Fruit fly (Drosophila melanogaster) whole organism, embryonic: ENCODE results near the gene CG10702.
A peak's percentile ranks its signal among the peaks of the same experiment; 100 is the strongest.

Experiments
- B-H1 ChIP-seq: fragments of 200-800 bp; sonication (Bioruptor generic); IDR thresholded peaks from 3 replicates; pipeline ENCODE4 v1.3.6; 2022; ENCODE audit warnings: missing biosample characterization, missing genetic modification characterization
- CG10565 ChIP-seq: fragments of 200-800 bp; sonication (Bioruptor generic); optimal IDR thresholded peaks from 3 replicates; lab custom pipeline; 2016; ENCODE audit warnings: missing biosample characterization, mild to moderate bottlenecking, missing genetic modification characterization
- CG11695 ChIP-seq: fragments of 200-800 bp; sonication (Bioruptor generic); IDR thresholded peaks from 3 replicates; pipeline ENCODE4 v1.3.6; 2022; ENCODE audit warnings: missing biosample characterization, missing genetic modification characterization
- CG1233 ChIP-seq: fragments of 200-800 bp; sonication (Bioruptor generic); optimal IDR thresholded peaks from 4 replicates; lab custom pipeline; 2018; ENCODE audit warnings: missing biosample characterization, mild to moderate bottlenecking, missing genetic modification characterization
- CG12391 ChIP-seq: fragments of 200-800 bp; sonication (Bioruptor generic); optimal IDR thresholded peaks from 3 replicates; lab custom pipeline; 2018; ENCODE audit warnings: missing biosample characterization, mild to moderate bottlenecking, missing genetic modification characterization, moderate library complexity
- CG12659 ChIP-seq: fragments of 200-800 bp; sonication (Bioruptor generic); optimal IDR thresholded peaks from 3 replicates; lab custom pipeline; 2017; ENCODE audit warnings: mild to moderate bottlenecking, missing biosample characterization, missing genetic modification reagents, missing genetic modification characterization
- CG12769 ChIP-seq: fragments of 200-800 bp; sonication (Bioruptor generic); optimal IDR thresholded peaks from 2 replicates; lab custom pipeline; 2019; ENCODE audit warnings: missing biosample characterization, mild to moderate bottlenecking, missing genetic modification characterization, moderate library complexity
- CG14050 ChIP-seq: fragments of 200-800 bp; sonication (Bioruptor generic); IDR thresholded peaks from 3 replicates; pipeline ENCODE4 v1.3.6; 2022; ENCODE audit warnings: missing biosample characterization, missing genetic modification characterization
- CG14667 ChIP-seq: fragments of 200-800 bp; sonication (Bioruptor generic); IDR thresholded peaks from 2 replicates; pipeline ENCODE4 v1.3.6; 2022; ENCODE audit warnings: missing biosample characterization, missing genetic modification characterization
- CG14965 ChIP-seq: fragments of 200-800 bp; sonication (Bioruptor generic); optimal IDR thresholded peaks from 2 replicates; lab custom pipeline; 2016; ENCODE audit warnings: missing biosample characterization, missing genetic modification characterization, borderline replicate concordance
- CG17385 ChIP-seq: fragments of 200-800 bp; sonication (Bioruptor generic); optimal IDR thresholded peaks from 3 replicates; lab custom pipeline; 2018; ENCODE audit warnings: missing biosample characterization, mild to moderate bottlenecking, missing genetic modification characterization
- CG18476 ChIP-seq: fragments of 200-800 bp; sonication (Bioruptor generic); optimal IDR thresholded peaks from 2 replicates; lab custom pipeline; 2016; ENCODE audit warnings: missing biosample characterization, mild to moderate bottlenecking, missing genetic modification characterization
- CG31388 ChIP-seq: fragments of 200-800 bp; sonication (Bioruptor generic); optimal IDR thresholded peaks from 2 replicates; lab custom pipeline; 2016; ENCODE audit warnings: missing biosample characterization, missing genetic modification characterization
- CG3838 ChIP-seq: fragments of 200-800 bp; sonication (Bioruptor generic); optimal IDR thresholded peaks from 3 replicates; lab custom pipeline; 2016; ENCODE audit warnings: missing biosample characterization, missing genetic modification characterization
- CG5953 ChIP-seq: fragments of 200-800 bp; sonication (Bioruptor generic); IDR thresholded peaks from 2 replicates; pipeline ENCODE4 v1.3.6; 2022; ENCODE audit warnings: missing biosample characterization, missing genetic modification characterization
- CG6654 ChIP-seq: fragments of 200-800 bp; sonication (Bioruptor generic); optimal IDR thresholded peaks from 2 replicates; lab custom pipeline; 2017; ENCODE audit warnings: missing biosample characterization, mild to moderate bottlenecking, missing genetic modification characterization
- CG7372 ChIP-seq: fragments of 200-800 bp; sonication (Bioruptor generic); IDR thresholded peaks from 2 replicates; pipeline ENCODE4 v1.3.6; 2022; ENCODE audit warnings: missing biosample characterization, missing genetic modification characterization
- CG8924 ChIP-seq: fragments of 200-800 bp; optimal IDR thresholded peaks from 3 replicates; lab custom pipeline; 2019; ENCODE audit warnings: missing biosample characterization, mild to moderate bottlenecking, missing genetic modification characterization, moderate library complexity
- CG9727 ChIP-seq: fragments of 200-800 bp; sonication (Bioruptor generic); optimal IDR thresholded peaks from 3 replicates; lab custom pipeline; 2017; ENCODE audit warnings: missing biosample characterization, mild to moderate bottlenecking, missing genetic modification characterization
- Drgx ChIP-seq: fragments of 200-800 bp; sonication (Bioruptor generic); IDR thresholded peaks from 2 replicates; pipeline ENCODE4 v1.3.6; 2022; ENCODE audit warnings: missing biosample characterization, missing genetic modification characterization
- Hr51 ChIP-seq, 2 experiments: fragments of 200-800 bp; sonication (Bioruptor generic); optimal IDR thresholded peaks; 2 replicates in 1 of 2; 3 replicates in 1 of 2; lab custom pipeline; 2016 to 2018; ENCODE audit warnings: missing biosample characterization in 2 of 2, missing genetic modification characterization in 2 of 2, mild to moderate bottlenecking in 1 of 2, moderate library complexity in 1 of 2
- Max ChIP-seq: fragments of 200-800 bp; sonication (Bioruptor generic); optimal IDR thresholded peaks from 2 replicates; lab custom pipeline; 2016; ENCODE audit warnings: missing biosample characterization, mild to moderate bottlenecking, missing genetic modification characterization
- PHDP ChIP-seq: fragments of 200-800 bp; sonication (Bioruptor generic); optimal IDR thresholded peaks from 3 replicates; lab custom pipeline; 2018; ENCODE audit warnings: missing biosample characterization, mild to moderate bottlenecking, missing genetic modification characterization, moderate library complexity
- Sin3A ChIP-seq: fragments of >200 bp; optimal IDR thresholded peaks from 2 replicates; lab custom pipeline; 2018
- Sry-δ ChIP-seq: fragments of 200-800 bp; sonication (Bioruptor generic); optimal IDR thresholded peaks from 2 replicates; lab custom pipeline; 2016; ENCODE audit warnings: missing biosample characterization, missing genetic modification characterization
- Xrp1 ChIP-seq: fragments of 200-800 bp; sonication (Bioruptor generic); IDR thresholded peaks from 2 replicates; pipeline ENCODE4 v1.3.6; 2022; ENCODE audit warnings: missing biosample characterization, missing genetic modification characterization
- ash1 ChIP-seq: fragments of 200-800 bp; sonication (Bioruptor generic); optimal IDR thresholded peaks from 2 replicates; lab custom pipeline; 2018; ENCODE audit warnings: missing biosample characterization, mild to moderate bottlenecking, missing genetic modification characterization
- az2 ChIP-seq: fragments of 200-800 bp; sonication (Bioruptor generic); optimal IDR thresholded peaks from 3 replicates; lab custom pipeline; 2016; ENCODE audit warnings: missing biosample characterization, missing genetic modification characterization
- bab2 ChIP-seq: fragments of 200-800 bp; sonication (Bioruptor generic); optimal IDR thresholded peaks from 2 replicates; lab custom pipeline; 2016; ENCODE audit warnings: missing biosample characterization, missing genetic modification characterization
- btn ChIP-seq: fragments of 200-800 bp; sonication (Bioruptor generic); optimal IDR thresholded peaks from 2 replicates; lab custom pipeline; 2016; ENCODE audit warnings: missing biosample characterization, missing genetic modification characterization
- caup ChIP-seq: fragments of 200-800 bp; sonication (Bioruptor generic); optimal IDR thresholded peaks from 3 replicates; lab custom pipeline; 2017; ENCODE audit warnings: missing biosample characterization, mild to moderate bottlenecking, missing genetic modification characterization, moderate library complexity; ENCODE audit not compliant: severe bottlenecking
- chif ChIP-seq, 2 experiments: fragments of 200-800 bp; sonication (Bioruptor generic); optimal IDR thresholded peaks; 3 replicates each; lab custom pipeline; 2016; ENCODE audit warnings: missing biosample characterization in 2 of 2, missing genetic modification characterization in 2 of 2
- chn ChIP-seq: fragments of 200-800 bp; sonication (Bioruptor generic); optimal IDR thresholded peaks from 2 replicates; lab custom pipeline; 2016; ENCODE audit warnings: missing biosample characterization, missing genetic modification characterization
- en ChIP-seq: fragments of 200-800 bp; sonication (Bioruptor generic); optimal IDR thresholded peaks from 2 replicates; lab custom pipeline; 2016; ENCODE audit warnings: missing biosample characterization, missing genetic modification characterization
- fd102C ChIP-seq: fragments of 200-800 bp; sonication (Bioruptor generic); optimal IDR thresholded peaks from 2 replicates; lab custom pipeline; 2018; ENCODE audit warnings: missing biosample characterization, mild to moderate bottlenecking, missing genetic modification characterization, moderate library complexity
- fd96Cb ChIP-seq: fragments of 200-800 bp; sonication (Bioruptor generic); optimal IDR thresholded peaks from 2 replicates; lab custom pipeline; 2018; ENCODE audit warnings: missing biosample characterization, mild to moderate bottlenecking, missing genetic modification characterization, moderate library complexity
- gem ChIP-seq: fragments of 200-800 bp; sonication (Bioruptor generic); optimal IDR thresholded peaks from 2 replicates; lab custom pipeline; 2019; ENCODE audit warnings: missing biosample characterization, mild to moderate bottlenecking, missing genetic modification characterization, moderate library complexity
- nom ChIP-seq: fragments of 200-800 bp; sonication (Bioruptor generic); optimal IDR thresholded peaks from 2 replicates; lab custom pipeline; 2017; ENCODE audit warnings: missing biosample characterization, missing genetic modification characterization, mild to moderate bottlenecking, moderate library complexity, missing genetic modification reagents
- odd ChIP-seq: fragments of 200-800 bp; sonication (Bioruptor generic); optimal IDR thresholded peaks from 2 replicates; lab custom pipeline; 2017; ENCODE audit warnings: missing biosample characterization, mild to moderate bottlenecking, missing genetic modification characterization
- onecut ChIP-seq: fragments of 200-800 bp; sonication (Bioruptor generic); IDR thresholded peaks from 2 replicates; pipeline ENCODE4 v1.3.6; 2022; ENCODE audit warnings: missing biosample characterization, missing genetic modification characterization
- org-1 ChIP-seq: fragments of 200-800 bp; sonication (Bioruptor generic); optimal IDR thresholded peaks from 2 replicates; lab custom pipeline; 2017; ENCODE audit warnings: missing biosample characterization, missing genetic modification characterization
- peb ChIP-seq: fragments of 200-800 bp; sonication (Bioruptor generic); IDR thresholded peaks from 2 replicates; pipeline ENCODE4 v1.3.6; 2022; ENCODE audit warnings: missing biosample characterization, missing genetic modification characterization
- pita ChIP-seq: fragments of 200-800 bp; sonication (Bioruptor generic); optimal IDR thresholded peaks from 2 replicates; lab custom pipeline; 2017; ENCODE audit warnings: missing biosample characterization, mild to moderate bottlenecking, missing genetic modification characterization
- prd ChIP-seq, 3 experiments: fragments of >200 bp in 2 of 3; fragments of 200-800 bp in 1 of 3; sonication (Bioruptor generic) in 1 of 3; optimal IDR thresholded peaks in 2 of 3; IDR thresholded peaks in 1 of 3; 2 replicates in 2 of 3; 3 replicates in 1 of 3; pipeline versions ENCODE4 v1.3.6 to Lab custom; 2017 to 2022; ENCODE audit warnings: missing biosample characterization in 1 of 3, missing genetic modification characterization in 1 of 3
- psq ChIP-seq: fragments of 200-800 bp; sonication (Bioruptor generic); optimal IDR thresholded peaks from 2 replicates; lab custom pipeline; 2017; ENCODE audit warnings: missing biosample characterization, missing genetic modification characterization
- slp2 ChIP-seq: fragments of 200-800 bp; sonication (Bioruptor generic); optimal IDR thresholded peaks from 2 replicates; lab custom pipeline; 2016; ENCODE audit warnings: missing biosample characterization, missing genetic modification characterization
- sqz ChIP-seq: fragments of 200-800 bp; sonication (Bioruptor generic); optimal IDR thresholded peaks from 3 replicates; lab custom pipeline; 2018; ENCODE audit warnings: missing biosample characterization, mild to moderate bottlenecking, missing genetic modification characterization
- sr ChIP-seq: fragments of 200-800 bp; sonication (Bioruptor generic); IDR thresholded peaks from 3 replicates; pipeline ENCODE4 v1.3.6; 2022; ENCODE audit warnings: missing biosample characterization, missing genetic modification characterization
- vnd ChIP-seq: fragments of 200-800 bp; sonication (Bioruptor generic); IDR thresholded peaks from 3 replicates; pipeline ENCODE4 v1.3.6; 2022; ENCODE audit warnings: missing biosample characterization, missing genetic modification characterization; ENCODE audit not compliant: partially characterized antibody
- yki ChIP-seq: fragments of >200 bp; optimal IDR thresholded peaks from 3 replicates; lab custom pipeline; 2018

Gene CG10702

dm6 chr2L:19045111-19045560, 24.5 kb downstream of the CG10702 start, which contains the start of the genes Ttc19 and Acn (continued):
- TF ChIP-seq btn (GFP tag; lab: Kevin White, UChicago): peak; percentile 56
- peak; percentile 60 for TF ChIP-seq fd96Cb (tag; lab: Kevin White, UChicago)
- TF ChIP-seq yki (lab: Kevin White, UChicago): no peak
- peak; percentile 64 for TF ChIP-seq Sin3A (lab: Kevin White, UChicago)
- peak; percentile 89 for TF ChIP-seq Xrp1 (GFP tag; lab: Robert Waterston, UW)
- TF ChIP-seq peb: peak; percentile 50; the same call in 1 of the 2 replicates
- TF ChIP-seq Max: peak; percentile 78
- peak; percentile 91 for TF ChIP-seq chn (GFP tag; lab: Kevin White, UChicago)
- peak; percentile 82 for TF ChIP-seq CG17385 (GFP tag; lab: Kevin White, UChicago)
- TF ChIP-seq pita (GFP tag; lab: Kevin White, UChicago): no peak
- TF ChIP-seq CG12391: peak; percentile 94
- no peak for TF ChIP-seq odd (GFP tag; lab: Kevin White, UChicago)
- TF ChIP-seq CG5953 (GFP tag; lab: Robert Waterston, UW): 0 out of 2 replicates have a peak, but pooled peaks have one; percentile 25
- TF ChIP-seq az2 (GFP tag; lab: Kevin White, UChicago): peak; percentile 82
- peak; percentile 36 for TF ChIP-seq CG31388 (GFP tag; lab: Kevin White, UChicago)
- TF ChIP-seq CG9727 (GFP tag; lab: Kevin White, UChicago): peak; percentile 86
- peak; percentile 72 for TF ChIP-seq onecut (GFP tag; lab: Robert Waterston, UW)
- TF ChIP-seq CG12659 (GFP tag; lab: Kevin White, UChicago): peak; percentile 86
- peak; percentile 98 for TF ChIP-seq Sry-δ (GFP tag; lab: Kevin White, UChicago)
- no peak for TF ChIP-seq fd102C
- TF ChIP-seq CG3838 (GFP tag; lab: Kevin White, UChicago): peak; percentile 59
- peak; percentile 18 for TF ChIP-seq CG14965 (GFP tag; lab: Kevin White, UChicago)
- peak; percentile 86 for TF ChIP-seq slp2 (GFP tag; lab: Kevin White, UChicago)
- TF ChIP-seq caup (GFP tag; lab: Kevin White, UChicago): peak; percentile 71
- TF ChIP-seq CG10565 (GFP tag; lab: Kevin White, UChicago): peak; percentile 9
- no peak for TF ChIP-seq sqz (GFP tag; lab: Kevin White, UChicago)
- TF ChIP-seq CG12769 (tag; lab: Kevin White, UChicago): no peak
- TF ChIP-seq CG14667: peak; percentile 77
- TF ChIP-seq psq (GFP tag; lab: Kevin White, UChicago): peak; percentile 68
- TF ChIP-seq sr (GFP tag; lab: Robert Waterston, UW): 0 out of 3 replicates have a peak, but pooled peaks have one; percentile 17
- peak; percentile 90 for TF ChIP-seq bab2 (GFP tag; lab: Kevin White, UChicago)
- no peak for TF ChIP-seq CG6654 (GFP tag; lab: Kevin White, UChicago)
- no peak for TF ChIP-seq org-1
- peak; percentile 96 for TF ChIP-seq vnd (GFP tag; lab: Robert Waterston, UW)
- peak; percentile 76 for TF ChIP-seq en (GFP tag; lab: Kevin White, UChicago)
- peak; percentile 76 for TF ChIP-seq CG1233 (GFP tag; lab: Kevin White, UChicago)
- peak; percentile 53; the same call in 1 of the 3 replicates for TF ChIP-seq CG11695 (GFP tag; lab: Robert Waterston, UW)
- TF ChIP-seq Drgx: peak; percentile 56
- TF ChIP-seq CG7372 (GFP tag; lab: Robert Waterston, UW): peak; percentile 77
- no peak for TF ChIP-seq prd (optimal IDR thresholded peaks at IDR 0.05; lab: Kevin White, UChicago)
- TF ChIP-seq prd (GFP tag; IDR thresholded peaks at IDR 0.05; lab: Robert Waterston, UW): peak; percentile 89
- TF ChIP-seq ash1 (GFP tag; lab: Kevin White, UChicago): no peak
- TF ChIP-seq CG8924 (tag; lab: Kevin White, UChicago): peak; percentile 85
- peak; percentile 80 to 91 for TF ChIP-seq Hr51 (GFP tag; optimal IDR thresholded peaks at IDR 0.05; lab: Kevin White, UChicago)
- TF ChIP-seq B-H1 (GFP tag; lab: Robert Waterston, UW): peak; percentile 70
- peak; percentile 88 for TF ChIP-seq gem (tag; lab: Kevin White, UChicago)
- TF ChIP-seq PHDP (tag; lab: Kevin White, UChicago): peak; percentile 77
- TF ChIP-seq chif (GFP tag; optimal IDR thresholded peaks at IDR 0.05; lab: Kevin White, UChicago): peak; percentile 86
- peak; percentile 35 for TF ChIP-seq nom (GFP tag; lab: Kevin White, UChicago)
- TF ChIP-seq CG14050 (GFP tag; lab: Robert Waterston, UW): peak; percentile 68
- TF ChIP-seq CG18476: peak; percentile 83
